Fruit fly (Drosophila melanogaster) whole organism, prepupa: ENCODE data around the gene lilli.

ENCODE experiments used
- CG3919 ChIP-seq: fragments of 200-800 bp; sonication (Bioruptor generic); optimal IDR thresholded peaks from 3 replicates; lab custom pipeline; 2016; ENCODE audit warnings: missing biosample characterization, missing genetic modification characterization
- Hr39 ChIP-seq: fragments of 200-800 bp; sonication (Bioruptor generic); optimal IDR thresholded peaks from 2 replicates; lab custom pipeline; 2016; ENCODE audit warnings: missing biosample characterization, missing genetic modification characterization
- dsx ChIP-seq: fragments of 200-800 bp; optimal IDR thresholded peaks from 3 replicates; lab custom pipeline; 2019; ENCODE audit warnings: missing biosample characterization, mild to moderate bottlenecking, missing genetic modification characterization, moderate library complexity; ENCODE audit not compliant: poor library complexity, severe bottlenecking
- salr ChIP-seq, 2 experiments: fragments of 200-800 bp; sonication (Bioruptor generic); optimal IDR thresholded peaks; 3 replicates each; lab custom pipeline; 2016 to 2018; ENCODE audit warnings: missing biosample characterization in 2 of 2, missing genetic modification characterization in 2 of 2, mild to moderate bottlenecking in 1 of 2
- ss ChIP-seq, 2 experiments: fragments of 200-800 bp; sonication (Bioruptor generic); optimal IDR thresholded peaks; 2 replicates in 1 of 2; 3 replicates in 1 of 2; lab custom pipeline; 2017 to 2018; ENCODE audit warnings: mild to moderate bottlenecking in 2 of 2, missing biosample characterization in 2 of 2, missing genetic modification characterization in 2 of 2, moderate library complexity in 1 of 2

DNA sequence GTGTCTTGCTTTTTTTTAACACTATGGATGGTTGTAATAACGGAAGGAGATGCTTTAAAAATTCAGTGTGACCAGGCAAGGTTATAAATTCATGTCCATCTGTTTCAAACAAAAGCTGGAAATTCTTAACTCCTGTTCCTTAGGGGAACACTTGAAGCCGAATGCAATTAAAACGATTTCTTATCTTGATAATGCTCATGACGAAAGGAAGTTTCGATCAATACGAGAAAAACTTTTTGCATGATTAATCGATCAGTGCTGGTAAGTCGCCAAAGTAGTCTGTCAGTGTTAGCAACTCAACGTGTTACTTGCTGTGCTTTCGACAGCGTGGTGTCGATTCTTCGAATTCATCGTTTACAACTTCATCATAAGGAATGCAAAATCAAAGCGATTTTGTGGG, 68.7 kb downstream of the lilli start, which contains the start of gene Rbp9:
- TF ChIP-seq salr (GFP tag; optimal IDR thresholded peaks at IDR 0.05; lab: Kevin White, UChicago) (no peak), ss (GFP tag; optimal IDR thresholded peaks at IDR 0.05; lab: Kevin White, UChicago) (no peak), dsx (GFP tag; lab: Kevin White, UChicago) (no peak), CG3919 (GFP tag; lab: Kevin White, UChicago) (no peak), Hr39 (no peak)
